Worm (Caenorhabditis elegans) whole organism, mixed stage, embryonic: Measurements from ENCODE around the gene natc-1.

Experiments used
- M03D4.4 ChIP-seq: sonication (generic microtip); optimal IDR thresholded peaks from 2 replicates; lab custom pipeline; 2017; ENCODE audit warnings: mild to moderate bottlenecking, missing genetic modification characterization, missing compliant biosample characterization
- bed-3 ChIP-seq: fragments of 200-800 bp; sonication (Bioruptor generic); optimal IDR thresholded peaks from 3 replicates; lab custom pipeline; 2018; ENCODE audit warnings: mild to moderate bottlenecking, missing genetic modification characterization, moderate library complexity, missing compliant biosample characterization
- blmp-1 ChIP-seq: fragments of 150-350 bp; optimal IDR thresholded peaks from 2 replicates; lab custom pipeline; 2014; ENCODE audit warnings: missing biosample characterization, missing genetic modification characterization
- ceh-39 ChIP-seq: fragments of 150-350 bp; optimal IDR thresholded peaks from 2 replicates; lab custom pipeline; 2014; ENCODE audit warnings: missing biosample characterization, missing genetic modification characterization
- ceh-43 ChIP-seq: fragments of 200-800 bp; sonication (Bioruptor generic); optimal IDR thresholded peaks from 2 replicates; lab custom pipeline; 2018; ENCODE audit warnings: mild to moderate bottlenecking, missing genetic modification characterization, moderate library complexity, missing compliant biosample characterization
- ces-1 ChIP-seq: fragments of 150-350 bp; optimal IDR thresholded peaks from 2 replicates; lab custom pipeline; 2014; ENCODE audit warnings: missing biosample characterization, missing genetic modification reagents, missing genetic modification characterization
- cnd-1 ChIP-seq: fragments of 200-800 bp; sonication (Bioruptor generic); optimal IDR thresholded peaks from 2 replicates; lab custom pipeline; 2018; ENCODE audit warnings: mild to moderate bottlenecking, missing genetic modification characterization, missing compliant biosample characterization
- elt-1 ChIP-seq: sonication (generic microtip); optimal IDR thresholded peaks from 2 replicates; lab custom pipeline; 2017; ENCODE audit warnings: missing genetic modification characterization, mild to moderate bottlenecking, missing compliant biosample characterization, antibody characterized with exemption, moderate library complexity, borderline replicate concordance; ENCODE audit not compliant: insufficient read depth
- elt-3 ChIP-seq: fragments of 150-350 bp; optimal IDR thresholded peaks from 2 replicates; lab custom pipeline; 2014; ENCODE audit warnings: missing biosample characterization, missing genetic modification characterization
- flh-1 ChIP-seq: fragments of 200-800 bp; sonication (Bioruptor generic); optimal IDR thresholded peaks from 2 replicates; lab custom pipeline; 2018; ENCODE audit warnings: mild to moderate bottlenecking, missing genetic modification characterization, moderate library complexity, missing compliant biosample characterization
- hlh-1 ChIP-seq: fragments of 150-350 bp; optimal IDR thresholded peaks from 2 replicates; lab custom pipeline; 2014; ENCODE audit warnings: missing biosample characterization, missing genetic modification reagents, missing genetic modification characterization
- lin-32 ChIP-seq: fragments of 200-800 bp; sonication (Bioruptor generic); optimal IDR thresholded peaks from 2 replicates; lab custom pipeline; 2018; ENCODE audit warnings: mild to moderate bottlenecking, missing genetic modification characterization, missing compliant biosample characterization
- mab-5 ChIP-seq: fragments of 150-350 bp; optimal IDR thresholded peaks from 2 replicates; lab custom pipeline; 2014; ENCODE audit warnings: missing biosample characterization, missing genetic modification characterization
- mep-1 ChIP-seq: fragments of 150-350 bp; optimal IDR thresholded peaks from 2 replicates; lab custom pipeline; 2017; ENCODE audit warnings: missing biosample characterization, missing genetic modification reagents, missing genetic modification characterization, inconsistent platforms
- mls-2 ChIP-seq: sonication (generic microtip); optimal IDR thresholded peaks from 2 replicates; lab custom pipeline; 2016; ENCODE audit warnings: mild to moderate bottlenecking, missing genetic modification characterization, moderate library complexity, missing compliant biosample characterization
- nhr-12 ChIP-seq: fragments of 150-350 bp; optimal IDR thresholded peaks from 2 replicates; lab custom pipeline; 2014; ENCODE audit warnings: missing biosample characterization, missing genetic modification characterization
- nhr-2 ChIP-seq: fragments of 150-350 bp; optimal IDR thresholded peaks from 2 replicates; lab custom pipeline; 2014; ENCODE audit warnings: missing biosample characterization, missing genetic modification characterization
- nhr-237 ChIP-seq: fragments of 150-350 bp; optimal IDR thresholded peaks from 2 replicates; lab custom pipeline; 2014; ENCODE audit warnings: missing biosample characterization, missing genetic modification characterization
- nhr-28 ChIP-seq: fragments of 150-350 bp; optimal IDR thresholded peaks from 2 replicates; lab custom pipeline; 2014; ENCODE audit warnings: missing biosample characterization, missing genetic modification characterization
- nhr-76 ChIP-seq: sonication (generic microtip); optimal IDR thresholded peaks from 2 replicates; lab custom pipeline; 2017; ENCODE audit warnings: missing biosample characterization, missing genetic modification characterization
- pha-4 ChIP-seq: fragments of 150-350 bp; optimal IDR thresholded peaks from 2 replicates; lab custom pipeline; 2018; ENCODE audit warnings: missing biosample characterization, missing genetic modification reagents, missing genetic modification characterization
- snpc-4 ChIP-seq: fragments of 150-350 bp; optimal IDR thresholded peaks from 2 replicates; lab custom pipeline; 2014; ENCODE audit warnings: missing biosample characterization, missing genetic modification characterization
- sptf-1 ChIP-seq: sonication (generic microtip); optimal IDR thresholded peaks from 2 replicates; lab custom pipeline; 2017; ENCODE audit warnings: mild to moderate bottlenecking, missing genetic modification characterization, moderate library complexity, missing compliant biosample characterization
- tbx-8 ChIP-seq: fragments of 200-800 bp; sonication (Bioruptor generic); optimal IDR thresholded peaks from 2 replicates; lab custom pipeline; 2018; ENCODE audit warnings: mild to moderate bottlenecking, missing genetic modification characterization, moderate library complexity, missing compliant biosample characterization
- unc-120 ChIP-seq: sonication (generic microtip); optimal IDR thresholded peaks from 2 replicates; lab custom pipeline; 2017; ENCODE audit warnings: missing genetic modification characterization, missing compliant biosample characterization; ENCODE audit not compliant: poor library complexity, severe bottlenecking
- unc-39 ChIP-seq: fragments of 150-350 bp; optimal IDR thresholded peaks from 2 replicates; lab custom pipeline; 2014; ENCODE audit warnings: missing biosample characterization, missing genetic modification characterization
- unc-62 ChIP-seq: fragments of 150-350 bp; optimal IDR thresholded peaks from 2 replicates; lab custom pipeline; 2014; ENCODE audit warnings: missing biosample characterization, missing genetic modification reagents, missing genetic modification characterization

The natc-1 gene

DNA sequence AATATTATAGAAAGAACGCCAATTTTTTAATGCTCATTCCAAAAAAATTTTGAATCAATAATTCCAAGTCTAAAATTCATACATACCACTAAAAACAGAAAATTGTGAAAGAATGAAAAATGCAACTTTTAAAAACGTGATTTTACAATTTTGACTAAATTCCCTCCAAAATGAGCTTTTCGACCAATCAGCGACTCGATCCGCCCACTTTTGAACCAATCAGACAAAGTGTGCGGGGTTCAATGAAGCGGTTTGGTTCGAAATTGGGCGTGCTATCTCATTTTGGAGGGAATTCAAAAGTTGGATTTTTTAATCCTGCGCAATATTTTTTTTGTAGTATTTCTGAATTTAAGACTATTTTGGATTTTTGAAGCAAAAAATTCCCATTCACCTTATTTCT, 44.9 kb upstream of the natc-1 start:
- TF ChIP-seq ceh-43 (GFP tag; lab: Kevin White, UChicago) (no peak), bed-3 (GFP tag; lab: Kevin White, UChicago) (no peak), mep-1 (tag; lab: Kevin White, UChicago) (no peak), nhr-76 (tag; lab: Kevin White, UChicago) (no peak), blmp-1 (no peak), snpc-4 (no peak), mls-2 (no peak), lin-32 (GFP tag; lab: Kevin White, UChicago) (no peak), M03D4.4 (no peak), nhr-28 (tag; lab: Kevin White, UChicago) (no peak), nhr-12 (tag; lab: Kevin White, UChicago) (no peak), sptf-1 (tag; lab: Kevin White, UChicago) (no peak), pha-4 (tag; lab: Kevin White, UChicago) (no peak), nhr-237 (tag; lab: Kevin White, UChicago) (no peak), elt-1 (tag; lab: Kevin White, UChicago) (no peak)
- TF ChIP-seq, all 35 proteins: peak for 0

DNA sequence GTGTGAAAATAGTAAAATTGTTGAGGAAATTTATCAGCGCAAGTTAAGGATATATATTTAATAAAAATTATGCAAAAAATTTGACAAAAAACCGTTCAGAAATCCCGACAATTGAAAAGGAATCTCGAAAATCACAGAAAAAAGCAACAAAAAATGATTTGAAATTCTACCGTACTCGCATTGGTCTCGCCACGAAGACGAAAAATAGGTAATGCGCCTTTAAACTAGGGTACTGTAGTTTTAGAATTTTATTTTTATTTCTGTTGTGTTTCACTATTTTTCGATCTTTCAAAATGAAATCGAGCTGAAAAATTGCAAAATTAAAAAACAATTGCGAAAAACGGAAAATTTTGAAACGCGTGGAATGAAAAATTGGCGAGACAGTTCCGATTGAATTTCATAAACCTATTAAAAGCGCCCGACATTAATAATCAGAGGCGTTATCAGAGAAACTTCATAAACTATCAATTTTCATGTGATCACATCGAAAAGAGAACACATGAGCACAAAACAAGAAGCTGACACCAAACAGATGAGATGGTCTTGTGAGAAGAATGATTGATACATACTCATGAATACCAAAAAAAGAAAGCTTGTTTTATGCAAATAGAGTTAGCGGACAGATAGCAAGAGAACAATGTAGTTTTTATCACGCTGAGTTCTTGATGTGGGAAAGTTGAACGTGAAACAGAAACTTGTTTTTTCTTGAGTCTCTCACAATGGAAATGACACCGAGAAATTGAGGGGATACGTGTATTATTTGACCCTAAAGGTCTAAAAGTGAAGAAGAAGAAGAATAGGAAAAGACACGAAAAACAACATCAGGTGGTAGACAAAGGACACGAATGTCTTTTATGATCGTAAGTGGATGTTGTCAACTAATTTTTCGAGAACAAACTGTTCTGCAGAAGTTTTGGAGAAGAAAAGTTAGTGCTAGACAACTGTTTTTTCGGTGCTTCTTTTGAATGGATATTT, 37.0 kb upstream of the natc-1 start:
- no peak for TF ChIP-seq M03D4.4
- no peak for TF ChIP-seq nhr-2 (tag; lab: Kevin White, UChicago)
- TF ChIP-seq snpc-4: no peak
- TF ChIP-seq pha-4 (tag; lab: Kevin White, UChicago): no peak
- no peak for TF ChIP-seq elt-1 (tag; lab: Kevin White, UChicago)
- TF ChIP-seq flh-1 (GFP tag; lab: Kevin White, UChicago): no peak
- no peak for TF ChIP-seq unc-62 (GFP tag; lab: Kevin White, UChicago)
- no peak for TF ChIP-seq tbx-8 (GFP tag; lab: Kevin White, UChicago)
- TF ChIP-seq sptf-1 (tag; lab: Kevin White, UChicago): no peak
- no peak for TF ChIP-seq hlh-1 (tag; lab: Kevin White, UChicago)

DNA sequence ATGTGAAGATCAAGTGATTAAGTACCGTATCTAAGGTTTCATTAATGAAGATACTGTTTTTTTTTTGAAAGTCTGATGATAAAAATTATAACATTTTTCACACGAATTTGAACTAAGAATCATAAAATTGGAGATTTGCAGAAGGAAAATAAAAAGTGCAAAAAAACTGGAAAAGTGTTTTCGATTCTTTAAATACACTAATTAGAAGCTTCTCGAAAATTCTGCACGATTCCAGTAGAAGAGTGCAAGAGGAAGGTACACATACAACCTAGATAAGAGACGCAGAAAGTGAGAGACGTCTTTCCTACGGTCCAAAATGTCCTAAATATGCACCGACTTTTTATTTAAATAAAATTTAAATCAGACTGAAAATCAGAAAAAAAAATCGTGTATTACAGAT, 35.9 kb upstream of the natc-1 start:
- TF ChIP-seq ces-1 (GFP tag; lab: Kevin White, UChicago) (peak; percentile 56), ceh-39 (tag; lab: Kevin White, UChicago) (no peak), mep-1 (tag; lab: Kevin White, UChicago) (no peak), cnd-1 (no peak), nhr-2 (tag; lab: Kevin White, UChicago) (no peak), unc-120 (tag; lab: Kevin White, UChicago) (no peak), nhr-12 (tag; lab: Kevin White, UChicago) (no peak), flh-1 (GFP tag; lab: Kevin White, UChicago) (no peak), pha-4 (tag; lab: Kevin White, UChicago) (peak; percentile 5), ceh-43 (GFP tag; lab: Kevin White, UChicago) (no peak), nhr-76 (tag; lab: Kevin White, UChicago) (no peak), mab-5 (no peak), unc-39 (tag; lab: Kevin White, UChicago) (no peak), snpc-4 (no peak), hlh-1 (tag; lab: Kevin White, UChicago) (no peak), nhr-237 (tag; lab: Kevin White, UChicago) (no peak), unc-62 (GFP tag; lab: Kevin White, UChicago) (no peak)

DNA sequence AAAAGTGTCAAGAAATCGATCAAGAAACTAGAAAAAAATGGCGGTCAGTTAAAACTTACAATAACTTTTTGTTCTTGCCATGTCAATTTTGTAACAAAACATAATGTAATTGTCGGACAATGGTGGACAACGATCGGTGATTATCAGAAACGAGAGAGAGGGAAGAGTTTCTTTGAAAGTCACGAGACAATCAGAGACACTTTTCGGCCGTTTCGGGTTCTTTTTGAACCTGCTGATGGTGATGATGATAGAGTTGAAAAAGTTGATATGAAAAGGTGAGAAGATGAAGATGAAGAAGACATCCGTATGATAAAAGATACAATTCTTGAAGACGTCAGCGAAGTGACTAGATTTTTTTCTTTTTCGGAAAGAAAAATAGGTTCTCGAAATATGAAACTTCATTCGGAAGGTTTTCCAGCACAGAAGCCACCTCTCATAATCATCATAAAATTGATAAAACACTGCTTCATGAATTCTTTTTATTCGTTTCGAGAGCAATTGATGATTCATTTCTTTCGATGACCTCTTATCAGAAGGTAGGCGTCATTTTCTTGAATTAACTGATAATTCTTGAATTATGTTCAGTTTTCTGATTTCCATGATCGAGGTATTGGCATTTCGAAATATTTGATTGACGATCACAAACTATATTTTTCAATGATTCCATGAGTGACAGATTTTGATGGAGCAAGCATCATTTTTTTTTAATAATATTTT, 35.3 kb upstream of the natc-1 start:
- TF ChIP-seq mab-5 (no peak), bed-3 (GFP tag; lab: Kevin White, UChicago) (no peak), nhr-76 (tag; lab: Kevin White, UChicago) (no peak), unc-120 (tag; lab: Kevin White, UChicago) (no peak), elt-3 (no peak)
- TF ChIP-seq, all 35 proteins: peak for 0
